Worm (Caenorhabditis elegans): ENCODE measurements around the gene ztf-13.

ztf-13 gene

DNA sequence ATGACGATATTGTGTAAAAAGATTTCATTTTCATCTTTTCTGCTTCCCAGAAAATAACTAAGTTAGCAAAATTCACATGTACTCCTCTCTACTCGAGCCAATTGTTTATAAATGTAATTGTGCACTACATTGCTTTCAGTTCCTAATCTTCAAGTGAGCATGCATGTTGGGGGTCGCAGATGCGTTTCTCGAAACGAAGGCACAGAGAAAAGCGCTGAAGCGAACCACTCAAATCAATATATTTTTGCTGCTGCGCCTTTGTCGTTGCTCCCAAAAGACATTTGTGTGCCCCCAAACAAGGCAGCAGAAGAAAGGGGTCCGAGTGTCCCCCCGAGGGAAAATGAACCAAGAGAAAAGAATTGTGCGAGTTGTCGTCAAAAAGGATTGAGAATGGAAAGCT is 24.3 kb upstream of the ztf-13 start:
- TF ChIP-seq Y5F2A.4 (GFP tag; optimal IDR thresholded peaks at IDR 0.05), result no peak
- 0 out of 2 replicates have a peak, but pooled peaks have one; percentile 14 for TF ChIP-seq dmd-6 (GFP tag; IDR thresholded peaks at IDR 0.05)
- peak; percentile 44 for TF ChIP-seq fkh-10 (GFP tag; optimal IDR thresholded peaks at IDR 0.05)
- TF ChIP-seq lin-38 (GFP tag; IDR thresholded peaks at IDR 0.05), result 0 out of 2 replicates have a peak, but pooled peaks have one; percentile 10
- 0 out of 2 replicates have a peak, but pooled peaks have one; percentile 49 for TF ChIP-seq ceh-20 (GFP tag; IDR thresholded peaks at IDR 0.05)
- TF ChIP-seq set-16 (GFP tag; IDR thresholded peaks at IDR 0.05), result 0 out of 2 replicates have a peak, but pooled peaks have one; percentile 16
- no peak for TF ChIP-seq pqm-1 (tag; optimal IDR thresholded peaks at IDR 0.05)
- peak; percentile 11 for TF ChIP-seq aha-1 (tag)
- TF ChIP-seq mep-1 (tag; optimal IDR thresholded peaks at IDR 0.05), result peak; percentile 62
- TF ChIP-seq mdl-1 (tag; optimal IDR thresholded peaks at IDR 0.05), result peak in 1 of 2 experiments; percentile 31
- TF ChIP-seq ctbp-1 (GFP tag; IDR thresholded peaks at IDR 0.05), result peak; percentile 65
- TF ChIP-seq lsy-2 (tag; optimal IDR thresholded peaks at IDR 0.05), result peak in 1 of 2 experiments; percentile 42
- no peak for TF ChIP-seq daf-16 (GFP tag; optimal IDR thresholded peaks at IDR 0.05)
- no peak for TF ChIP-seq daf-16 (tag; optimal IDR thresholded peaks at IDR 0.05)
- TF ChIP-seq nhr-111 (GFP tag; optimal IDR thresholded peaks at IDR 0.05), result no peak
- no peak for TF ChIP-seq Y75B8A.6 (GFP tag; IDR thresholded peaks at IDR 0.05)
- no peak for TF ChIP-seq nhr-237 (tag; optimal IDR thresholded peaks at IDR 0.05)
- TF ChIP-seq hmg-1.1 (GFP tag; IDR thresholded peaks at IDR 0.05), result peak; percentile 67
- TF ChIP-seq rbr-2 (tag; optimal IDR thresholded peaks at IDR 0.05), result peak; percentile 31
- TF ChIP-seq spr-1 (tag; optimal IDR thresholded peaks at IDR 0.05), result no peak
- no peak for TF ChIP-seq zfp-2 (tag; optimal IDR thresholded peaks at IDR 0.05)
- TF ChIP-seq lin-1 (GFP tag; IDR thresholded peaks at IDR 0.05), result no peak

DNA sequence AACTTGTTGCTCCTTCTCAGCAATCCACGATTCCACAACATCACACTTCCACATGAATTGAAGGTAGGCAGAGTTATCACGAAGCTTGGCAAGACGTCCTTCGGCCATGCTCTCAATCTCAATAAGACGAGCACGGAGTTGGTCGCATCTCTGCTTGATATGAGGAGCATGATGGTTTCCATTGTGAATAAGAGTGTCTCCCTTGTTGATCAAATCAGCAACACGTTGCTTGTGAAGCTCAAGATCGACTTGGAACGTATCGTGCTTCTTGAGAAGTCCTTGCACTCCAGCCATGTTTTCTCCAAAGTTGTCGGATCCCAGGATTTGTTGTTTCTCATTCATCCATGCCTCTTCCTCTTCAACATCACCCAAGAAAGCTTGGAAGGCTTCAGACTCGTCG is 17.6 kb upstream of the ztf-13 start:
- no peak for TF ChIP-seq sdz-12 (GFP tag; optimal IDR thresholded peaks at IDR 0.05)
- peak in 1 of 2 experiments; percentile 94 for TF ChIP-seq unc-62 (GFP tag; optimal IDR thresholded peaks at IDR 0.05 in 1 of 2)
- no peak for TF ChIP-seq unc-62 (tag; optimal IDR thresholded peaks at IDR 0.05)

DNA sequence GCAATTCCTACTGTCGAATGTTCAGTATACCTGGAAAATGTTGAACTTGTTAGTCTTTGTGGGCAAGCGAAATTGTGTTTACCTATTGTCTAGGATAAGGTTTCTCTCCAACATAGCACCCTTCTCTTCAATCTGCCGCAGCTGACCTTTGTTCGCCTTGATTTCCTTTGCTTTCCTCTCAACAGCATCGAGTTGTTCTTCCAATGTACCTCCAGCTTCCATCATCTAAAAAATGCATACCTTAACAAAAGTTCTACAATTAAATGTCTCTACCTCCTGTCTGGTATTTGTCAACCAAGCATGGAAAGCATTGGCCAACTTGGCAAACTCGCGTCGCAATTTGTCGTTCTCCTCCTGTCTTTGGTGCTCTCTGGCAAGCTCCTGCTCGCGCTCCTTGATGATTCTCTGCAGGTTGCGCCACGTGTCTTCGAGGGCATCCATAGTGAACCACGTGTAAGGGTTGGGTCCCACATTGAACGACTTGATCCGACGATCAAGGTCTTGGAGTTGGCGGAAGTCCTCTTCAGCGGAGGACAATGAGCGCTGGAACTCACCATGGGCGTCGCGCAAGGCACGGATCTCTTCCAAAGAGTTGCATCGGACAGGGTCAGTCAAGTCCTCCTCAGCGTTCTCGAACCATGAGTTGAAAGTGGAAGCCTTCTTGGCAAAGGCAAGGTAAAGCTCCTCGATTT is 16.8 kb upstream of the ztf-13 start:
- TF ChIP-seq unc-62 (GFP tag; optimal IDR thresholded peaks at IDR 0.05 in 1 of 2) (peak in 1 of 2 experiments; percentile 94), unc-62 (tag; optimal IDR thresholded peaks at IDR 0.05) (no peak), T26A8.4 (GFP tag; IDR thresholded peaks at IDR 0.05) (no peak), set-16 (GFP tag; IDR thresholded peaks at IDR 0.05) (peak; percentile 55)

- no peak for TF ChIP-seq zfp-3 (GFP tag; conservative IDR thresholded peaks at IDR 0.05)
- TF ChIP-seq hlh-30 (tag; optimal IDR thresholded peaks at IDR 0.05; ENCODE audit: insufficient read depth), result peak; percentile 13
- no peak for TF ChIP-seq nhr-6 (tag; optimal IDR thresholded peaks at IDR 0.05)
- no peak for TF ChIP-seq nhr-41 (GFP tag; IDR thresholded peaks at IDR 0.05)
- TF ChIP-seq fkh-10 (GFP tag; optimal IDR thresholded peaks at IDR 0.05), result no peak
- TF ChIP-seq pqm-1 (tag; optimal IDR thresholded peaks at IDR 0.05), result no peak
- TF ChIP-seq dmd-6 (GFP tag; IDR thresholded peaks at IDR 0.05), result peak; percentile 66
- no peak for TF ChIP-seq dmd-9 (GFP tag; IDR thresholded peaks at IDR 0.05)
- 0 out of 2 replicates have a peak, but pooled peaks have one; percentile 24 for TF ChIP-seq pha-4 (GFP tag; IDR thresholded peaks at IDR 0.05)
- no peak for TF ChIP-seq pha-4 (tag; optimal IDR thresholded peaks at IDR 0.05)
- no peak for TF ChIP-seq lin-39 (tag; optimal IDR thresholded peaks at IDR 0.05)
- TF ChIP-seq arid-1 (GFP tag; conservative IDR thresholded peaks at IDR 0.05), result no peak
- no peak for TF ChIP-seq spr-1 (tag; optimal IDR thresholded peaks at IDR 0.05)
- TF ChIP-seq lir-3 (tag; optimal IDR thresholded peaks at IDR 0.05), result no peak
- no peak for TF ChIP-seq unc-39 (tag; optimal IDR thresholded peaks at IDR 0.05)
- no peak for TF ChIP-seq hif-1 (tag; optimal IDR thresholded peaks at IDR 0.05)
- TF ChIP-seq F37D6.2 (tag; optimal IDR thresholded peaks at IDR 0.05), result no peak
- TF ChIP-seq F26F4.8 (GFP tag; conservative IDR thresholded peaks at IDR 0.05), result no peak
- TF ChIP-seq nhr-77 (tag; optimal IDR thresholded peaks at IDR 0.05), result peak; percentile 13
- no peak for TF ChIP-seq lin-38 (GFP tag; IDR thresholded peaks at IDR 0.05)
- TF ChIP-seq egl-27 (tag; optimal IDR thresholded peaks at IDR 0.05), result no peak
- peak; percentile 88 for TF ChIP-seq dve-1 (tag; optimal IDR thresholded peaks at IDR 0.05; ENCODE audit: insufficient read depth)
- TF ChIP-seq daf-16 (GFP tag; optimal IDR thresholded peaks at IDR 0.05), result peak in 1 of 2 experiments; percentile 48
- peak; percentile 100 for TF ChIP-seq daf-16 (tag; optimal IDR thresholded peaks at IDR 0.05)
- TF ChIP-seq unc-130 (GFP tag; optimal IDR thresholded peaks at IDR 0.05), result no peak
- TF ChIP-seq set-16 (GFP tag; IDR thresholded peaks at IDR 0.05), result no peak
- TF ChIP-seq zip-11 (GFP tag; IDR thresholded peaks at IDR 0.05), result no peak
Observed at ce11 chrX:3117204-3117603, 15.2 kb upstream of the ztf-13 start.
